Worm (Caenorhabditis elegans): ENCODE results near the gene K06H6.5.

ce11 chrV:615275-615674 lies 39.1 kb downstream of the K06H6.5 start, which contains the start of gene F48G7.13:
- no peak for TF ChIP-seq ceh-30 (tag; optimal IDR thresholded peaks at IDR 0.05)
- no peak for TF ChIP-seq ama-1 (optimal IDR thresholded peaks at IDR 0.05)
- TF ChIP-seq ceh-9 (tag; optimal IDR thresholded peaks at IDR 0.05): no peak
- no peak for TF ChIP-seq tbx-2 (tag; optimal IDR thresholded peaks at IDR 0.05)
- TF ChIP-seq sox-4 (tag; optimal IDR thresholded peaks at IDR 0.05): no peak
- TF ChIP-seq zip-5 (tag; optimal IDR thresholded peaks at IDR 0.05): no peak
- TF ChIP-seq hlh-8 (tag; optimal IDR thresholded peaks at IDR 0.05): no peak
